Worm (Caenorhabditis elegans) whole organism, late embryonic: Measurements from ENCODE around the gene srbc-71.

Source experiments
- ceh-18 ChIP-seq: sonication (generic microtip); optimal IDR thresholded peaks from 2 replicates; lab custom pipeline; 2016; ENCODE audit warnings: missing genetic modification characterization, missing compliant biosample characterization
- ceh-48 ChIP-seq: sonication (generic microtip); optimal IDR thresholded peaks from 2 replicates; lab custom pipeline; 2016; ENCODE audit warnings: missing genetic modification characterization, inconsistent platforms, missing compliant biosample characterization
- pqm-1 ChIP-seq: sonication (generic microtip); optimal IDR thresholded peaks from 2 replicates; lab custom pipeline; 2016; ENCODE audit warnings: missing genetic modification characterization, missing compliant biosample characterization
- sox-2 ChIP-seq: fragments of 200-800 bp; sonication (Bioruptor generic); IDR thresholded peaks from 2 replicates; pipeline ENCODE4 v1.3.6; 2022; ENCODE audit warnings: missing genetic modification reagents, missing genetic modification characterization, missing compliant biosample characterization
- syd-9 ChIP-seq: sonication (generic microtip); optimal IDR thresholded peaks from 2 replicates; lab custom pipeline; 2016; ENCODE audit warnings: mild to moderate bottlenecking, missing genetic modification characterization, moderate library complexity, missing compliant biosample characterization

- TF ChIP-seq pqm-1 (tag; lab: Kevin White, UChicago): no peak
- TF ChIP-seq syd-9 (tag; lab: Kevin White, UChicago): no peak
- TF ChIP-seq sox-2 (GFP tag; lab: Robert Waterston, UW): no peak
- TF ChIP-seq ceh-18 (tag; lab: Kevin White, UChicago): no peak
- TF ChIP-seq ceh-48 (tag; lab: Kevin White, UChicago): no peak
Measured at ce11 chrIV:4177560-4177959, 48.2 kb downstream of the srbc-71 start.
